Worm (Caenorhabditis elegans): Measurements from ENCODE around the gene srd-20.
A peak's percentile ranks its signal among the peaks of the same experiment; 100 is the strongest.

Gene srd-20

ce11 chrV:6100492-6101004 is 45.2 kb downstream of the srd-20 start, which contains the start of gene crt-1:
crt-1 (minus strand) TSS chrV:6100542.
- peak; percentile 71 for TF ChIP-seq ceh-28 (tag; optimal IDR thresholded peaks at IDR 0.05)
- TF ChIP-seq nhr-67 (tag; optimal IDR thresholded peaks at IDR 0.05), result no peak
- no peak for TF ChIP-seq nhr-12 (tag; optimal IDR thresholded peaks at IDR 0.05)
- TF ChIP-seq fkh-2 (tag; optimal IDR thresholded peaks at IDR 0.05), result no peak
- peak; percentile 97 for TF ChIP-seq lsy-12 (tag; optimal IDR thresholded peaks at IDR 0.05)
- no peak for TF ChIP-seq daf-12 (tag; optimal IDR thresholded peaks at IDR 0.05)
- TF ChIP-seq nhr-77 (tag; optimal IDR thresholded peaks at IDR 0.05), result no peak
- no peak for TF ChIP-seq zag-1 (tag; optimal IDR thresholded peaks at IDR 0.05)
- TF ChIP-seq ceh-9 (tag; optimal IDR thresholded peaks at IDR 0.05), result no peak
- TF ChIP-seq elt-1 (tag; optimal IDR thresholded peaks at IDR 0.05), result peak; percentile 65
- TF ChIP-seq ztf-11 (tag; optimal IDR thresholded peaks at IDR 0.05), result no peak
- peak; percentile 55 for TF ChIP-seq pqm-1 (tag; optimal IDR thresholded peaks at IDR 0.05)
- peak in 1 of 3 experiments; percentile 20 for TF ChIP-seq elt-3 (tag; optimal IDR thresholded peaks at IDR 0.05)
- peak; percentile 87 for TF ChIP-seq jun-1 (tag; optimal IDR thresholded peaks at IDR 0.05)
- TF ChIP-seq ZK546.5 (tag; optimal IDR thresholded peaks at IDR 0.05), result no peak
- peak; percentile 82 for TF ChIP-seq egl-5 (tag; optimal IDR thresholded peaks at IDR 0.05)
- TF ChIP-seq nhr-43 (tag; optimal IDR thresholded peaks at IDR 0.05; ENCODE audit: poor library complexity, severe bottlenecking), result peak; percentile 31
- TF ChIP-seq nhr-11 (tag; optimal IDR thresholded peaks at IDR 0.05), result peak; percentile 44
- peak; percentile 79 for TF ChIP-seq skn-1 (tag; optimal IDR thresholded peaks at IDR 0.05)
- TF ChIP-seq fos-1 (tag; optimal IDR thresholded peaks at IDR 0.05), result no peak
- TF ChIP-seq nhr-237 (tag; optimal IDR thresholded peaks at IDR 0.05), result no peak
- TF ChIP-seq nhr-28 (tag; optimal IDR thresholded peaks at IDR 0.05), result no peak
- peak; percentile 40 for TF ChIP-seq mdl-1 (tag; optimal IDR thresholded peaks at IDR 0.05)
- TF ChIP-seq unc-39 (tag; optimal IDR thresholded peaks at IDR 0.05), result no peak
- peak; percentile 82 for TF ChIP-seq nhr-25 (tag; optimal IDR thresholded peaks at IDR 0.05)
- TF ChIP-seq lin-15B (tag; optimal IDR thresholded peaks at IDR 0.05), result peak; percentile 97
- peak; percentile 82 for TF ChIP-seq R02D3.7 (tag; optimal IDR thresholded peaks at IDR 0.05)
- no peak for TF ChIP-seq aly-2 (tag; optimal IDR thresholded peaks at IDR 0.05)
- peak; percentile 51 for TF ChIP-seq ztf-4 (tag; optimal IDR thresholded peaks at IDR 0.05)
- no peak for TF ChIP-seq mml-1 (tag; optimal IDR thresholded peaks at IDR 0.05)
- peak; percentile 71 for TF ChIP-seq tbx-2 (tag; optimal IDR thresholded peaks at IDR 0.05)
- TF ChIP-seq eor-1 (tag; optimal IDR thresholded peaks at IDR 0.05), result no peak
- peak; percentile 45 for TF ChIP-seq ama-1 (optimal IDR thresholded peaks at IDR 0.05)
- no peak for TF ChIP-seq sea-2 (GFP tag; optimal IDR thresholded peaks at IDR 0.05)
- TF ChIP-seq lin-39 (tag; optimal IDR thresholded peaks at IDR 0.05), result peak; percentile 88
- peak; percentile 12 for TF ChIP-seq fkh-10 (GFP tag; optimal IDR thresholded peaks at IDR 0.05)
- TF ChIP-seq ceh-82 (tag; optimal IDR thresholded peaks at IDR 0.05), result no peak
- TF ChIP-seq pha-4 (tag; optimal IDR thresholded peaks at IDR 0.05), result peak; percentile 84
- peak; percentile 93 for TF ChIP-seq elt-2 (tag; optimal IDR thresholded peaks at IDR 0.05)
- TF ChIP-seq nhr-23 (tag; optimal IDR thresholded peaks at IDR 0.05), result peak; percentile 83
- TF ChIP-seq snpc-4 (tag; optimal IDR thresholded peaks at IDR 0.05), result peak; percentile 57
- TF ChIP-seq unc-62 (GFP tag; optimal IDR thresholded peaks at IDR 0.05), result peak; percentile 43
- TF ChIP-seq ceh-16 (tag; optimal IDR thresholded peaks at IDR 0.05), result no peak
- no peak for TF ChIP-seq egl-27 (tag; optimal IDR thresholded peaks at IDR 0.05)
- peak; percentile 100 for TF ChIP-seq nfya-1 (tag; optimal IDR thresholded peaks at IDR 0.05; ENCODE audit: insufficient read depth)
- peak; percentile 80 for TF ChIP-seq hmg-11 (tag; optimal IDR thresholded peaks at IDR 0.05)
- TF ChIP-seq nhr-76 (tag; optimal IDR thresholded peaks at IDR 0.05), result no peak
